Fruit fly (Drosophila melanogaster): ENCODE results near the gene CG42728.

Gene CG42728

dm6 chr3L:15510787-15511186 is 17.2 kb downstream of the CG42728 start, which contains the start of gene MsrA:
Gene MsrA (plus strand): TSS chr3L:15511052.
- peak; percentile 70 for TF ChIP-seq Eip78C (GFP tag)
- no peak for TF ChIP-seq fd85E (GFP tag; optimal IDR thresholded peaks at IDR 0.05)
- TF ChIP-seq svp (GFP tag) = peak; percentile 80
- TF ChIP-seq CG6808 (GFP tag; optimal IDR thresholded peaks at IDR 0.05) = no peak
- TF ChIP-seq vri (GFP tag; optimal IDR thresholded peaks at IDR 0.05) = peak; percentile 37
- 0 out of 3 replicates have a peak, but pooled peaks have one; percentile 16 for TF ChIP-seq CG8119 (GFP tag; IDR thresholded peaks at IDR 0.05)
- TF ChIP-seq esn (GFP tag; optimal IDR thresholded peaks at IDR 0.05) = peak; percentile 7
- TF ChIP-seq Blimp-1 (GFP tag; optimal IDR thresholded peaks at IDR 0.05) = no peak
- no peak for TF ChIP-seq salr (GFP tag; optimal IDR thresholded peaks at IDR 0.05)
- TF ChIP-seq Eip75B (GFP tag; optimal IDR thresholded peaks at IDR 0.05) = peak; percentile 17
- no peak for TF ChIP-seq Hr39 (GFP tag; optimal IDR thresholded peaks at IDR 0.05)

dm6 chr3L:15509398-15509797 is 18.6 kb downstream of the CG42728 start, which contains the start of the genes gdl and gdl-ORF39:
Gene gdl (plus strand): TSS chr3L:15509445.
Gene gdl-ORF39 (plus strand): TSS chr3L:15509445.
- no peak for TF ChIP-seq net (GFP tag; optimal IDR thresholded peaks at IDR 0.05)
- peak; percentile 64 for TF ChIP-seq Eip78C (GFP tag)

DNA sequence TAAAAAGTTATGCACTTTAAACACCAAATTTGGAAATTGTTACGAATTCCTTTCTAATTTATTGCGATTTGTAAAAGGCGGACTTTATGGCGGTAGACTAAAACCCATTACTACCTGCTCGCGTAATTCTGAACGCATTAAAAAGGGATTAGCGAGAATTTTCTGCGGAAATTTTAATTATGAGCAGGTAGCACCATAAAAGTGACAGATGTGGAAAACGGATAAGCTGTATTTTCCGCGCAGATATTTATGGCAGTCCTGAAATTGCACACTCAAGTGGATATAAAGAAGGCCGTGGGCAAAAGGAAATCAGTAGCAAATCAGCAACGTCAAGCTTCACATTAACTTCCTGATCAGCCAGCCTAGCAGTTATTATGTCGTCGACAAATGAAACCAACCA is 19.2 kb downstream of the CG42728 start, which contains the start of gene Z600:
Gene Z600, plus strand, starts transcription at position 312 of the 400 bp plus-strand sequence.
- TF ChIP-seq Lpt (GFP tag; optimal IDR thresholded peaks at IDR 0.05) (no peak), CG16779 (tag; optimal IDR thresholded peaks at IDR 0.05) (no peak), Blimp-1 (GFP tag; optimal IDR thresholded peaks at IDR 0.05) (no peak), Smox (GFP tag; optimal IDR thresholded peaks at IDR 0.05) (no peak), Hr38 (GFP tag; optimal IDR thresholded peaks at IDR 0.05) (no peak), CG34406 (GFP tag; optimal IDR thresholded peaks at IDR 0.05) (no peak), fd85E (GFP tag; optimal IDR thresholded peaks at IDR 0.05) (no peak), CG10631 (GFP tag; optimal IDR thresholded peaks at IDR 0.05) (no peak), CG9139 (GFP tag; optimal IDR thresholded peaks at IDR 0.05) (no peak), CG11902 (GFP tag; optimal IDR thresholded peaks at IDR 0.05) (no peak), CG3032 (tag; optimal IDR thresholded peaks at IDR 0.05) (no peak), cyc (GFP tag; optimal IDR thresholded peaks at IDR 0.05) (no peak), Sox14 (GFP tag; optimal IDR thresholded peaks at IDR 0.05) (no peak), CG10669 (GFP tag; optimal IDR thresholded peaks at IDR 0.05) (no peak), CG8319 (GFP tag; optimal IDR thresholded peaks at IDR 0.05) (no peak)

dm6 chr3L:15508233-15508632 is 19.8 kb downstream of the CG42728 start, which contains the start of gene CG7841:
Gene CG7841 (minus strand): TSS chr3L:15508252.
- TF ChIP-seq Blimp-1 (GFP tag; optimal IDR thresholded peaks at IDR 0.05) (peak; percentile 93), CG31627 (GFP tag; optimal IDR thresholded peaks at IDR 0.05) (peak; percentile 97), CG8632 (GFP tag; optimal IDR thresholded peaks at IDR 0.05) (peak; percentile 97), CG3919 (GFP tag; optimal IDR thresholded peaks at IDR 0.05) (peak; percentile 99), CG6163 (GFP tag; IDR thresholded peaks at IDR 0.05) (peak; percentile 98), CG11762 (GFP tag; optimal IDR thresholded peaks at IDR 0.05; ENCODE audit: insufficient read depth) (peak; percentile 96), svp (GFP tag) (peak; percentile 99), CG1621 (tag; optimal IDR thresholded peaks at IDR 0.05) (peak; percentile 97), CG11902 (GFP tag; optimal IDR thresholded peaks at IDR 0.05) (peak; percentile 90), Eip78C (GFP tag) (peak; percentile 100), Ets21C (GFP tag; optimal IDR thresholded peaks at IDR 0.05) (peak; percentile 96), lz (GFP tag; optimal IDR thresholded peaks at IDR 0.05) (peak; percentile 99), Met (GFP tag; optimal IDR thresholded peaks at IDR 0.05) (peak; percentile 99), CG6854 (GFP tag; optimal IDR thresholded peaks at IDR 0.05) (peak; percentile 99), CG15336 (GFP tag; IDR thresholded peaks at IDR 0.05) (peak; percentile 99), cyc (GFP tag; optimal IDR thresholded peaks at IDR 0.05) (peak; percentile 97), CG6792 (GFP tag; optimal IDR thresholded peaks at IDR 0.05) (peak; percentile 98), fd59A (GFP tag; optimal IDR thresholded peaks at IDR 0.05) (peak; percentile 95), net (GFP tag; optimal IDR thresholded peaks at IDR 0.05) (peak; percentile 98), CG34406 (GFP tag; optimal IDR thresholded peaks at IDR 0.05) (peak; percentile 98), CG6808 (GFP tag; optimal IDR thresholded peaks at IDR 0.05) (peak; percentile 98), OdsH (GFP tag; optimal IDR thresholded peaks at IDR 0.05) (peak; percentile 97), Hr4 (GFP tag; optimal IDR thresholded peaks at IDR 0.05) (peak; percentile 98), Ets96B (tag; optimal IDR thresholded peaks at IDR 0.05) (peak; percentile 98), CG6276 (GFP tag; optimal IDR thresholded peaks at IDR 0.05) (peak; percentile 97), salr (GFP tag; optimal IDR thresholded peaks at IDR 0.05) (peak; percentile 93 to 95), CG4318 (GFP tag; optimal IDR thresholded peaks at IDR 0.05) (peak; percentile 93), CG8119 (GFP tag; IDR thresholded peaks at IDR 0.05) (peak; percentile 98), Hr39 (GFP tag; optimal IDR thresholded peaks at IDR 0.05) (peak; percentile 97), CG3032 (tag; optimal IDR thresholded peaks at IDR 0.05) (peak; percentile 99), Eip93F (GFP tag; optimal IDR thresholded peaks at IDR 0.05) (peak; percentile 99), CG10631 (GFP tag; optimal IDR thresholded peaks at IDR 0.05) (peak; percentile 94)
